Worm (Caenorhabditis elegans): ENCODE data around the gene flh-3.

- TF ChIP-seq tbx-2 (tag; optimal IDR thresholded peaks at IDR 0.05) = no peak
- no peak for TF ChIP-seq dve-1 (tag; optimal IDR thresholded peaks at IDR 0.05)
- TF ChIP-seq F13H6.1 (tag; optimal IDR thresholded peaks at IDR 0.05) = no peak
- no peak for TF ChIP-seq ztf-16 (tag; optimal IDR thresholded peaks at IDR 0.05)
- TF ChIP-seq unc-3 (GFP tag; conservative IDR thresholded peaks at IDR 0.05) = no peak
- no peak for TF ChIP-seq unc-3 (tag; optimal IDR thresholded peaks at IDR 0.05)
- TF ChIP-seq nhr-11 (tag; optimal IDR thresholded peaks at IDR 0.05) = no peak
- no peak for TF ChIP-seq T23F11.4 (GFP tag; optimal IDR thresholded peaks at IDR 0.05)
Observed at ce11 chrIV:9262295-9262694, 7.6 kb upstream of the flh-3 start.

Data from whole organism, late embryonic.